Worm (Caenorhabditis elegans) whole organism, L2 larva: Measurements from ENCODE around the gene ldp-1.
"Not testable (repeated sequence)": the region's sequence is repeated elsewhere in the genome, so short reads cannot be mapped to it uniquely, and the experiment has no call there.

Experiments used
- C34F6.9 ChIP-seq: fragments of 150-350 bp; optimal IDR thresholded peaks from 2 replicates; lab custom pipeline; 2014; ENCODE audit warnings: missing biosample characterization, missing genetic modification characterization
- F13H6.1 ChIP-seq: sonication (generic microtip); optimal IDR thresholded peaks from 2 replicates; lab custom pipeline; 2016; ENCODE audit warnings: missing genetic modification characterization, missing compliant biosample characterization
- R02D3.7 ChIP-seq: fragments of 150-350 bp; optimal IDR thresholded peaks from 2 replicates; lab custom pipeline; 2014; ENCODE audit warnings: missing biosample characterization, missing genetic modification characterization
- Y55F3AM.14 ChIP-seq: fragments of 200-800 bp; sonication (Bioruptor generic); optimal IDR thresholded peaks from 2 replicates; lab custom pipeline; 2018; ENCODE audit warnings: mild to moderate bottlenecking, missing genetic modification characterization, missing compliant biosample characterization
- aly-2 ChIP-seq: fragments of 150-350 bp; optimal IDR thresholded peaks from 2 replicates; lab custom pipeline; 2014; ENCODE audit warnings: missing biosample characterization, missing genetic modification characterization
- ceh-16 ChIP-seq: fragments of 150-350 bp; optimal IDR thresholded peaks from 2 replicates; lab custom pipeline; 2014; ENCODE audit warnings: missing biosample characterization, missing genetic modification characterization
- ceh-82 ChIP-seq: fragments of 150-350 bp; optimal IDR thresholded peaks from 2 replicates; lab custom pipeline; 2014; ENCODE audit warnings: missing biosample characterization, missing genetic modification characterization
- crh-2 ChIP-seq: sonication (generic microtip); optimal IDR thresholded peaks from 2 replicates; lab custom pipeline; 2017; ENCODE audit warnings: missing biosample characterization, missing genetic modification characterization
- dmd-4 ChIP-seq: sonication (generic microtip); optimal IDR thresholded peaks from 2 replicates; lab custom pipeline; 2017; ENCODE audit warnings: missing biosample characterization, missing genetic modification characterization
- egl-27 ChIP-seq: sonication (generic microtip); optimal IDR thresholded peaks from 3 replicates; lab custom pipeline; 2017; ENCODE audit warnings: missing biosample characterization, missing genetic modification reagents, missing genetic modification characterization
- elt-1 ChIP-seq: fragments of 150-350 bp; optimal IDR thresholded peaks from 2 replicates; lab custom pipeline; 2014; ENCODE audit warnings: missing biosample characterization, missing genetic modification characterization
- elt-3 ChIP-seq: sonication (generic microtip); optimal IDR thresholded peaks from 2 replicates; lab custom pipeline; 2017; ENCODE audit warnings: missing biosample characterization, missing genetic modification characterization
- gmeb-1 ChIP-seq: fragments of 150-350 bp; optimal IDR thresholded peaks from 2 replicates; lab custom pipeline; 2014; ENCODE audit warnings: missing biosample characterization, missing genetic modification characterization
- lin-11 ChIP-seq: fragments of 150-350 bp; sonication (generic microtip); optimal IDR thresholded peaks from 2 replicates; lab custom pipeline; 2014; ENCODE audit warnings: missing biosample characterization, missing genetic modification characterization, inconsistent platforms, mixed read lengths
- lin-13 ChIP-seq: fragments of 150-350 bp; optimal IDR thresholded peaks from 2 replicates; lab custom pipeline; 2014; ENCODE audit warnings: missing biosample characterization, missing genetic modification reagents, missing genetic modification characterization
- lin-39 ChIP-seq: fragments of 150-350 bp; optimal IDR thresholded peaks from 2 replicates; lab custom pipeline; 2014; ENCODE audit warnings: missing biosample characterization, missing genetic modification reagents, missing genetic modification characterization
- lsy-2 ChIP-seq, 2 experiments: fragments of 150-350 bp in 1 of 2; sonication (generic microtip) in 1 of 2; optimal IDR thresholded peaks; 2 replicates each; lab custom pipeline; 2014 to 2017; ENCODE audit warnings: missing biosample characterization in 2 of 2, missing genetic modification characterization in 2 of 2
- mab-5 ChIP-seq: fragments of 150-350 bp; optimal IDR thresholded peaks from 2 replicates; lab custom pipeline; 2014; ENCODE audit warnings: missing biosample characterization, missing genetic modification characterization
- mbf-1 ChIP-seq: sonication (generic microtip); optimal IDR thresholded peaks from 2 replicates; lab custom pipeline; 2017; ENCODE audit warnings: missing biosample characterization, missing genetic modification characterization
- mdl-1 ChIP-seq, 2 experiments: fragments of 150-350 bp in 1 of 2; sonication (generic microtip) in 1 of 2; optimal IDR thresholded peaks; 2 replicates each; lab custom pipeline; 2017; ENCODE audit warnings: missing biosample characterization in 2 of 2, missing genetic modification characterization in 2 of 2
- nhr-10 ChIP-seq: sonication (generic microtip); optimal IDR thresholded peaks from 2 replicates; lab custom pipeline; 2017; ENCODE audit warnings: missing biosample characterization, missing genetic modification characterization
- nhr-11 ChIP-seq: fragments of 150-350 bp; optimal IDR thresholded peaks from 2 replicates; lab custom pipeline; 2014; ENCODE audit warnings: missing biosample characterization, missing genetic modification characterization
- nhr-12 ChIP-seq: fragments of 150-350 bp; optimal IDR thresholded peaks from 2 replicates; lab custom pipeline; 2014; ENCODE audit warnings: missing biosample characterization, missing genetic modification characterization
- nhr-129 ChIP-seq: fragments of 150-350 bp; optimal IDR thresholded peaks from 2 replicates; lab custom pipeline; 2014; ENCODE audit warnings: missing biosample characterization, missing genetic modification characterization
- nhr-23 ChIP-seq: fragments of 150-350 bp; optimal IDR thresholded peaks from 2 replicates; lab custom pipeline; 2014; ENCODE audit warnings: missing biosample characterization, missing genetic modification reagents, missing genetic modification characterization
- nhr-25 ChIP-seq: fragments of 150-350 bp; sonication (generic microtip); optimal IDR thresholded peaks from 3 replicates; lab custom pipeline; 2014; ENCODE audit warnings: missing biosample characterization, missing genetic modification characterization
- nhr-6 ChIP-seq: fragments of 150-350 bp; optimal IDR thresholded peaks from 2 replicates; lab custom pipeline; 2014; ENCODE audit warnings: missing biosample characterization, missing genetic modification characterization
- nhr-77 ChIP-seq: fragments of 150-350 bp; optimal IDR thresholded peaks from 2 replicates; lab custom pipeline; 2014; ENCODE audit warnings: missing biosample characterization, missing genetic modification characterization
- peb-1 ChIP-seq: fragments of 150-350 bp; optimal IDR thresholded peaks from 2 replicates; lab custom pipeline; 2014; ENCODE audit warnings: missing biosample characterization, missing genetic modification characterization
- sem-4 ChIP-seq: fragments of 150-350 bp; optimal IDR thresholded peaks from 2 replicates; lab custom pipeline; 2014; ENCODE audit warnings: missing biosample characterization, missing genetic modification reagents, missing genetic modification characterization
- skn-1 ChIP-seq: sonication (generic microtip); optimal IDR thresholded peaks from 2 replicates; lab custom pipeline; 2017; ENCODE audit warnings: missing biosample characterization, missing genetic modification characterization
- snpc-4 ChIP-seq: fragments of 150-350 bp; optimal IDR thresholded peaks from 2 replicates; lab custom pipeline; 2014; ENCODE audit warnings: missing biosample characterization, missing genetic modification characterization
- unc-39 ChIP-seq: fragments of 150-350 bp; optimal IDR thresholded peaks from 2 replicates; lab custom pipeline; 2014; ENCODE audit warnings: missing biosample characterization, missing genetic modification characterization
- zag-1 ChIP-seq: fragments of 150-350 bp; optimal IDR thresholded peaks from 2 replicates; lab custom pipeline; 2014; ENCODE audit warnings: missing biosample characterization, missing genetic modification characterization
- ztf-1 ChIP-seq: fragments of 200-800 bp; sonication (Bioruptor generic); conservative IDR thresholded peaks from 2 replicates; pipeline ENCODE4 v1.3.6; 2022; ENCODE audit warnings: missing genetic modification characterization, missing compliant biosample characterization
- ztf-11 ChIP-seq: sonication (generic microtip); optimal IDR thresholded peaks from 2 replicates; lab custom pipeline; 2017; ENCODE audit warnings: missing biosample characterization, missing genetic modification characterization

ldp-1 gene

DNA sequence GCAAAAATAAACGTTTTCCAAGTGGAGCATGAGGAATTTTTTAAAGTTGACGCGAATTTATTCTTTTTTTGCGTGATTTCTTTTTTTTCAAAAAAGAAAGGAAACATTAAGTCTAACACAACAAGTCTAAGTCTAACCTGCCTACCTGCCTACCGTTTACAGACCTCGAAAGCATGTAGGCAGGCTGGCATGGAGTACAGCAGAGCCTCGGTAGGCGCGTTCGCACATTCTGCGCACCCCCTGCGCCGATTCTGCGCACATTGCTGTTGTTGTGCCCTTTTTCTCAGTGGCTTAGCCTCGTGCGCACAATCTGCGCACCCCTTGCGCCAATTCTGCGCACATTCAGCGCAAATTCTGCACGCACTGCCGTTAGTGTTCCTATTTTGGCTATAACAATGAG is 43.5 kb upstream of the ldp-1 start:
- TF ChIP-seq ceh-82 (tag; lab: Kevin White, UChicago) (no peak), ztf-1 (GFP tag; lab: Robert Waterston, UW) (no peak), nhr-12 (tag; lab: Kevin White, UChicago) (no peak), elt-3 (tag; lab: Kevin White, UChicago) (no peak), dmd-4 (tag; lab: Kevin White, UChicago) (no peak), ceh-16 (no peak), nhr-77 (no peak), peb-1 (tag; lab: Kevin White, UChicago) (no peak), nhr-23 (tag; lab: Kevin White, UChicago) (no peak), zag-1 (tag; lab: Kevin White, UChicago) (no peak), F13H6.1 (tag; lab: Kevin White, UChicago) (no peak), mab-5 (tag; lab: Kevin White, UChicago) (no peak), nhr-10 (tag; lab: Kevin White, UChicago) (no peak), mdl-1 (tag; optimal IDR thresholded peaks at IDR 0.05; lab: Kevin White, UChicago) (no peak), R02D3.7 (no peak), ztf-11 (no peak), sem-4 (tag; lab: Kevin White, UChicago) (no peak), egl-27 (tag; lab: Kevin White, UChicago) (no peak), nhr-11 (tag; lab: Kevin White, UChicago) (no peak)

DNA sequence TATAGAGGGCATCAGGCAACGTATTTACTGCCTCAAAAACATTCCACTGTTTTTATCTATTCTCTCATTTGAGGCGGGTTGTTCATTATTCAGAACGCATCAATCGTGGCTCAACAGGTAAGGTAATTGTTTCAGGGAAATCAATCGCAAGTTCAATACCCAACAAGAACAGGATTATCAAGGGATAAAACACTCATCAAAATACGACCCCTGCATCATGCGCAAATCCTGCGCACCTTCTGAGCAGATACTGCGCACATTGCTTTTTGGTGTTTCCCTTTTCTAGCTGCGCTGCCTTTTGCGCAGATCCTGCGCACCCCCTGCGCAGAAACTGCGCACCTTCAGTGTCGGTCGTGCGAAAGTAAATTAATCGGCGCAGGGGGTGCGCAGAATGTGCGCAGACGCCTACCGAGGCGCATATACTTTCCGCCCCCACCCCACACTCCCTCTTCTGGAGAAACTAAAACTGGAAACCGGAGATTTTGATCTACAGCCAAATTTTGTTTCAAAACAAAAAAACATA is 41.5 kb upstream of the ldp-1 start, which contains the start of gene F36F12.3:
Gene F36F12.3, plus strand, starts transcription at position 51 of the 523 bp plus-strand sequence.
- not testable (repeated sequence) for TF ChIP-seq F13H6.1 (tag; lab: Kevin White, UChicago); nhr-129; C34F6.9 (tag; lab: Kevin White, UChicago)
- TF ChIP-seq, all 48 proteins: peak for 0; not testable (repeated sequence) for 48

DNA sequence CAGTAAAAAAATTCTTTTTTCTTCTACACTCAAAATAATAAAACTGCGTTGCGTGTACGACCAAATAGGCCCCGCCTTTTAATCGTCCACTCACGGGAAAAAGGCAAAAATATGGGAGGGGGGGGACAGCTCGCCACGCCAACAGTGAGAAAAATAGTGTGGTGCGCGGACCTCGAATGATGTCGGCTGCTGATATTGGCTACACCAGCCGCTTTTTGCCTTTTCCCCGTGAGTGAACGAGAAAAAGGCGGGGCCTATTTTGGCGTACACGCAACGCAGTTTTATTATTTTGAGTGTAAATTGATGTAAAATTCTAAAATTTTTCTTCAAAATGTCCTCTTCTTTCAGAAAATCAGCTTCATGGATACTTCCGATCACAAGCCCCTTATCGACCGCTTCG is 37.0 kb upstream of the ldp-1 start, which contains the start of gene ztf-28:
Gene ztf-28, plus strand, starts transcription at position 349 of the 400 bp plus-strand sequence.
- TF ChIP-seq elt-3 (tag; lab: Kevin White, UChicago); ceh-16; nhr-25 (tag; lab: Kevin White, UChicago): not testable (repeated sequence)

DNA sequence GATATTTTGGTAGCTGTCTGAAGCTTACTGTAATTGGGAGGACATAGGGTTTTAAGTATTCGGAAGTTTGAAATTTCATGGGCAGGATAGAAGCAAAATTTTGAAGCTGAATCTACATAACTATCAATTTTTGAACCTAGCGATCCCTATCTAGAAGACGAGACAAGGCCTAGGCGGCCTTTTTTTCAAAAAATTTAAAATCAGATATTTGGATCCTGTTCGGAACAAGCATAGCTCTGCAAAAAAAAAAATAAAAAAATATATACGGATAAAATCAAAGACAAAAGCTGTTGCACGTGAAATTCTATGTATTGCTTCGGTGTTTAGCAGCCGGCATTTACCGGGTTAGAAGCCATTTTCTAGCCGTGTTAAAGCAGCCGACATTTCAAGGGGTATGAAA is 32.1 kb upstream of the ldp-1 start, which contains the start of gene F36F12.2:
Gene F36F12.2, minus strand, starts transcription at position 101 of the 400 bp plus-strand sequence.
- TF ChIP-seq ztf-11 (no peak), nhr-6 (tag; lab: Kevin White, UChicago) (no peak), nhr-129 (no peak), ceh-16 (no peak), Y55F3AM.14 (GFP tag; lab: Kevin White, UChicago) (no peak), elt-1 (tag; lab: Kevin White, UChicago) (no peak), snpc-4 (tag; lab: Kevin White, UChicago) (no peak), lin-11 (tag; lab: Kevin White, UChicago) (no peak), nhr-25 (tag; lab: Kevin White, UChicago) (no peak), C34F6.9 (tag; lab: Kevin White, UChicago) (no peak), nhr-10 (tag; lab: Kevin White, UChicago) (no peak)

DNA sequence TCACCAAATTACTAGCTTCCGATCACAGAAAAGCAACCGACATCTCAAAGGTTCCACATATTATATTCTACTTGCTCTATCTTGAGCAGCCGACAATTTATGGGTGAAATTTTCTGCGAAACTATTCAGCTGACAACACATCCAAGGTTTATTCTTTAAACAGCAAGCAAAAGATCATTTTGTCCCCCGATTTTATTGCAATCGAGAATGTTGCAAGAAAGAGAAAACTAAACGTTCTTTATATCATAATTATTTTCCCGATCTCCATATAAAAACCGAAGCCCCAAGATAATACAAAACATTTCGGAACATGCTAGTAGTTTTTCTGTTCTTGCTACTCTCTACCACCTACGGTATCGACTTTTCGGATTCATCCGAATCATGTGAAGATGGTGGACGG is 31.6 kb upstream of the ldp-1 start, which contains the start of gene clec-207:
Gene clec-207, plus strand, starts transcription at position 301 of the 400 bp plus-strand sequence.
- TF ChIP-seq lin-13 (GFP tag; lab: Kevin White, UChicago), result no peak
- TF ChIP-seq gmeb-1 (tag; lab: Kevin White, UChicago), result no peak
- no peak for TF ChIP-seq Y55F3AM.14 (GFP tag; lab: Kevin White, UChicago)
- TF ChIP-seq crh-2 (tag; lab: Kevin White, UChicago), result no peak
- TF ChIP-seq lin-39, result no peak
- TF ChIP-seq mab-5 (tag; lab: Kevin White, UChicago), result no peak
- TF ChIP-seq skn-1 (tag; lab: Kevin White, UChicago), result no peak
- no peak for TF ChIP-seq egl-27 (tag; lab: Kevin White, UChicago)
- TF ChIP-seq sem-4 (tag; lab: Kevin White, UChicago), result no peak
- TF ChIP-seq elt-3 (tag; lab: Kevin White, UChicago), result no peak
- TF ChIP-seq elt-1 (tag; lab: Kevin White, UChicago), result no peak
- TF ChIP-seq zag-1 (tag; lab: Kevin White, UChicago), result no peak
- no peak for TF ChIP-seq unc-39 (tag; lab: Kevin White, UChicago)
- TF ChIP-seq aly-2 (tag; lab: Kevin White, UChicago), result no peak
- TF ChIP-seq lin-11 (tag; lab: Kevin White, UChicago), result no peak
- no peak for TF ChIP-seq mbf-1
- no peak for TF ChIP-seq lsy-2 (tag; optimal IDR thresholded peaks at IDR 0.05; lab: Kevin White, UChicago)
- TF ChIP-seq ceh-16, result no peak
